Worm (Caenorhabditis elegans): ENCODE data around the gene kcnl-4.

The kcnl-4 gene

ce11 chrV:14503065-14503464 is 27.8 kb upstream of the kcnl-4 start:
- TF ChIP-seq ztf-11 (tag; optimal IDR thresholded peaks at IDR 0.05): no peak
- TF ChIP-seq elt-1 (tag; optimal IDR thresholded peaks at IDR 0.05): no peak
- TF ChIP-seq hmg-11 (tag; optimal IDR thresholded peaks at IDR 0.05): no peak
- no peak for TF ChIP-seq skn-1 (tag; optimal IDR thresholded peaks at IDR 0.05)
- TF ChIP-seq elt-2 (tag; optimal IDR thresholded peaks at IDR 0.05): peak; percentile 86
- TF ChIP-seq fkh-2 (tag; optimal IDR thresholded peaks at IDR 0.05): no peak
- no peak for TF ChIP-seq nhr-77 (tag; optimal IDR thresholded peaks at IDR 0.05)
- TF ChIP-seq ceh-9 (tag; optimal IDR thresholded peaks at IDR 0.05): no peak
- TF ChIP-seq nhr-25 (tag; optimal IDR thresholded peaks at IDR 0.05): no peak
- TF ChIP-seq aly-2 (tag; optimal IDR thresholded peaks at IDR 0.05): no peak
- no peak for TF ChIP-seq nhr-23 (tag; optimal IDR thresholded peaks at IDR 0.05)
- no peak for TF ChIP-seq nhr-12 (tag; optimal IDR thresholded peaks at IDR 0.05)
- no peak for TF ChIP-seq lsy-12 (tag; optimal IDR thresholded peaks at IDR 0.05)
- TF ChIP-seq tbx-2 (tag; optimal IDR thresholded peaks at IDR 0.05): no peak
- TF ChIP-seq lin-15B (tag; optimal IDR thresholded peaks at IDR 0.05): no peak
- peak; percentile 81 for TF ChIP-seq pqm-1 (tag; optimal IDR thresholded peaks at IDR 0.05)
- TF ChIP-seq ceh-16 (tag; optimal IDR thresholded peaks at IDR 0.05): no peak
- TF ChIP-seq nhr-28 (tag; optimal IDR thresholded peaks at IDR 0.05): no peak
- no peak for TF ChIP-seq zag-1 (tag; optimal IDR thresholded peaks at IDR 0.05)
- TF ChIP-seq mdl-1 (tag; optimal IDR thresholded peaks at IDR 0.05): no peak
- no peak for TF ChIP-seq nhr-76 (tag; optimal IDR thresholded peaks at IDR 0.05)
- TF ChIP-seq daf-12 (tag; optimal IDR thresholded peaks at IDR 0.05): no peak
- TF ChIP-seq unc-39 (tag; optimal IDR thresholded peaks at IDR 0.05): no peak
- TF ChIP-seq ama-1 (optimal IDR thresholded peaks at IDR 0.05): no peak
- no peak for TF ChIP-seq lin-39 (tag; optimal IDR thresholded peaks at IDR 0.05)
- TF ChIP-seq ztf-4 (tag; optimal IDR thresholded peaks at IDR 0.05): no peak
- no peak for TF ChIP-seq sea-2 (GFP tag; optimal IDR thresholded peaks at IDR 0.05)
- TF ChIP-seq unc-62 (GFP tag; optimal IDR thresholded peaks at IDR 0.05): no peak
- TF ChIP-seq egl-5 (tag; optimal IDR thresholded peaks at IDR 0.05): no peak
- peak; percentile 36 for TF ChIP-seq pha-4 (tag; optimal IDR thresholded peaks at IDR 0.05)
- peak; percentile 43 for TF ChIP-seq jun-1 (tag; optimal IDR thresholded peaks at IDR 0.05)
- TF ChIP-seq eor-1 (tag; optimal IDR thresholded peaks at IDR 0.05): no peak
- TF ChIP-seq nhr-237 (tag; optimal IDR thresholded peaks at IDR 0.05): no peak
- TF ChIP-seq fos-1 (tag; optimal IDR thresholded peaks at IDR 0.05): no peak
- TF ChIP-seq nfya-1 (tag; optimal IDR thresholded peaks at IDR 0.05; ENCODE audit: insufficient read depth): peak; percentile 37
- no peak for TF ChIP-seq mml-1 (tag; optimal IDR thresholded peaks at IDR 0.05)
- TF ChIP-seq snpc-4 (tag; optimal IDR thresholded peaks at IDR 0.05): no peak
- TF ChIP-seq ZK546.5 (tag; optimal IDR thresholded peaks at IDR 0.05): no peak

DNA sequence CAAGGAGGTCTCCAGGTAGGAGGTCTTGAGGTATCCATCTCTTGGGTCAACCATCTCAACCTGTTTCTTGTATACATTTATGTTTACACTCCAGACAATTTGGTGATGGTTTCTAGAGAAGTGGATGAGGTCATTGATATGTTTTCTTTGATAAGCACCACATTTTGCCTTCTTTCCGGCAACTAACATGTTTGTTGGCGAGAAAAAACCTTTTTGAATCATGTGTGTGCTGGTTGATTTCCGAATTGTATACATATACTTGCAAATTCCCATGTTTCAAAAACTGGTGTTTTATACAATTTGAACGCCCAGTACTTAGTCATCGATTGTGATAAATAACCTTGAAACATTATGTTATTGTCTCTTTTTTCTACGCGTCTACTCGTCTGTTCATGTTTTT is 26.8 kb upstream of the kcnl-4 start:
- TF ChIP-seq nhr-25 (tag; optimal IDR thresholded peaks at IDR 0.05): no peak
- no peak for TF ChIP-seq jun-1 (tag; optimal IDR thresholded peaks at IDR 0.05)
- TF ChIP-seq elt-1 (tag; optimal IDR thresholded peaks at IDR 0.05): no peak
- no peak for TF ChIP-seq elt-2 (tag; optimal IDR thresholded peaks at IDR 0.05)
- TF ChIP-seq elt-3 (tag; optimal IDR thresholded peaks at IDR 0.05): no peak
- TF ChIP-seq tbx-2 (tag; optimal IDR thresholded peaks at IDR 0.05): no peak
- TF ChIP-seq R02D3.7 (tag; optimal IDR thresholded peaks at IDR 0.05): no peak
- TF ChIP-seq egl-5 (tag; optimal IDR thresholded peaks at IDR 0.05): no peak
- TF ChIP-seq hmg-11 (tag; optimal IDR thresholded peaks at IDR 0.05): no peak
- no peak for TF ChIP-seq nhr-76 (tag; optimal IDR thresholded peaks at IDR 0.05)
- TF ChIP-seq lsy-12 (tag; optimal IDR thresholded peaks at IDR 0.05): no peak
- TF ChIP-seq pqm-1 (tag; optimal IDR thresholded peaks at IDR 0.05): no peak
- TF ChIP-seq nhr-23 (tag; optimal IDR thresholded peaks at IDR 0.05): no peak
- TF ChIP-seq ZK546.5 (tag; optimal IDR thresholded peaks at IDR 0.05): no peak
- no peak for TF ChIP-seq ztf-4 (tag; optimal IDR thresholded peaks at IDR 0.05)
- no peak for TF ChIP-seq ama-1 (optimal IDR thresholded peaks at IDR 0.05)

DNA sequence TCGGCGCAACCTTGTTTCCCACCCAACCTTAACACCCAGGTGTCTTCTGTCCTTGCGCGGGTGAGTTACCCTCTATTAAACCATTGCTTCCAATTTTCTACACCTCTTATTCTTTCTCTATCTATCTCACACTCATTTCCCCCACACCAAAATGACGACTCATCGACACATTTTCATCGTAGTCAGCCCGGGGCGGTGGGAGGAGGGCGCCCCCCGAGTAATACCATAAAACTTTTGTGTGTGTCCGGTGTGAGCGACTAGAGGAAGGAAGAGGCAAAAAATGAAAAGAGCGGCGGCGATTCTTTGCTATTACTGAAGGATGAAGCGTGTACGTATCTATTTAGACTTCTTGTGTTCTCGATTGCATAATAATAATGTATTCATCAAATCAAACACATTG is 26.1 kb upstream of the kcnl-4 start:
- TF ChIP-seq elt-2 (tag; optimal IDR thresholded peaks at IDR 0.05): peak; percentile 2
- no peak for TF ChIP-seq daf-12 (tag; optimal IDR thresholded peaks at IDR 0.05)

All from whole organism, L3 larva.